In genomic region chrII:2747956-2748621, ce11 we compare ENCODE assay signal across 5 worm cellular contexts.
A peak's percentile ranks its signal among the peaks of the same experiment; 100 is the strongest.
TF ChIP-seq lines count a peak whose summit lies in the region.

No protein-coding gene starts in this region.

TF ChIP-seq in whole organism, L1 larva, 84 proteins besides CTCF, POLR2A, EP300 and RAD21 (continued from another document and continues in another):
- TF ChIP-seq pqm-1 (tag; optimal IDR thresholded peaks at IDR 0.05; lab: Kevin White, UChicago) (no peak), vab-15 (tag; optimal IDR thresholded peaks at IDR 0.05; lab: Kevin White, UChicago) (no peak), unc-130 (tag; optimal IDR thresholded peaks at IDR 0.05; lab: Kevin White, UChicago) (no peak), zag-1 (tag; optimal IDR thresholded peaks at IDR 0.05; lab: Kevin White, UChicago) (peak; percentile 57), ceh-90 (tag; optimal IDR thresholded peaks at IDR 0.05; lab: Kevin White, UChicago) (no peak), nhr-77 (tag; optimal IDR thresholded peaks at IDR 0.05; lab: Kevin White, UChicago) (no peak), unc-86 (tag; optimal IDR thresholded peaks at IDR 0.05; lab: Kevin White, UChicago) (peak; percentile 67), nhr-84 (tag; optimal IDR thresholded peaks at IDR 0.05; lab: Kevin White, UChicago) (no peak), skn-1 (tag; optimal IDR thresholded peaks at IDR 0.05; lab: Kevin White, UChicago) (peak; percentile 9), swsn-7 (tag; optimal IDR thresholded peaks at IDR 0.05; lab: Kevin White, UChicago) (peak; percentile 53), nhr-47 (tag; optimal IDR thresholded peaks at IDR 0.05; lab: Kevin White, UChicago) (peak; percentile 78), ceh-88 (GFP tag; IDR thresholded peaks at IDR 0.05; lab: Robert Waterston, UW) (no peak), irx-1 (tag; optimal IDR thresholded peaks at IDR 0.05; lab: Kevin White, UChicago) (no peak), sox-4 (tag; optimal IDR thresholded peaks at IDR 0.05; lab: Kevin White, UChicago) (peak; percentile 34), efl-3 (GFP tag; optimal IDR thresholded peaks at IDR 0.05; lab: Kevin White, UChicago) (no peak), C16A3.4 (tag; optimal IDR thresholded peaks at IDR 0.05; lab: Kevin White, UChicago) (no peak), C34B4.2 (tag; optimal IDR thresholded peaks at IDR 0.05; lab: Kevin White, UChicago) (no peak), unc-62 (GFP tag; optimal IDR thresholded peaks at IDR 0.05; lab: Kevin White, UChicago) (no peak), egl-27 (tag; optimal IDR thresholded peaks at IDR 0.05; lab: Kevin White, UChicago) (no peak), lir-3 (tag; optimal IDR thresholded peaks at IDR 0.05; lab: Kevin White, UChicago; ENCODE audit: poor library complexity) (no peak), alr-1 (tag; optimal IDR thresholded peaks at IDR 0.05; lab: Kevin White, UChicago; ENCODE audit: borderline replicate concordance) (no peak), nhr-12 (tag; optimal IDR thresholded peaks at IDR 0.05; lab: Kevin White, UChicago) (no peak), sup-37 (GFP tag; optimal IDR thresholded peaks at IDR 0.05; lab: Kevin White, UChicago) (peak; percentile 11), isw-1 (GFP tag; IDR thresholded peaks at IDR 0.05; lab: Robert Waterston, UW) (peak; percentile 53), pax-3 (tag; optimal IDR thresholded peaks at IDR 0.05; lab: Kevin White, UChicago) (no peak), sptf-1 (tag; optimal IDR thresholded peaks at IDR 0.05; lab: Kevin White, UChicago) (no peak), lin-13 (GFP tag; optimal IDR thresholded peaks at IDR 0.05; lab: Kevin White, UChicago) (peak; percentile 4)

TF ChIP-seq in whole organism, L2 larva, 48 proteins besides CTCF, POLR2A, EP300 and RAD21 (continued from another document):
- TF ChIP-seq alr-1 (tag; optimal IDR thresholded peaks at IDR 0.05; lab: Kevin White, UChicago) (no peak), C34F6.9 (tag; optimal IDR thresholded peaks at IDR 0.05; lab: Kevin White, UChicago) (peak; percentile 90), mab-5 (tag; optimal IDR thresholded peaks at IDR 0.05; lab: Kevin White, UChicago) (peak; percentile 29), lsy-2 (tag; optimal IDR thresholded peaks at IDR 0.05; lab: Kevin White, UChicago) (peak; percentile 22 to 68), unc-55 (GFP tag; optimal IDR thresholded peaks at IDR 0.05; lab: Kevin White, UChicago) (peak; percentile 87)
TF ChIP-seq in whole organism, L2 larva: peak in this region for 14.

TF ChIP-seq in whole organism, L3 larva, 47 proteins besides CTCF, POLR2A, EP300 and RAD21 (continued from another document):
- TF ChIP-seq ZK546.5 (tag; optimal IDR thresholded peaks at IDR 0.05; lab: Kevin White, UChicago): no peak
- peak; percentile 13 for TF ChIP-seq R02D3.7 (tag; optimal IDR thresholded peaks at IDR 0.05; lab: Kevin White, UChicago)
- peak; percentile 30 for TF ChIP-seq zag-1 (tag; optimal IDR thresholded peaks at IDR 0.05; lab: Kevin White, UChicago)
- TF ChIP-seq nhr-43 (tag; optimal IDR thresholded peaks at IDR 0.05; lab: Kevin White, UChicago; ENCODE audit: poor library complexity, severe bottlenecking): no peak
- TF ChIP-seq unc-39 (tag; optimal IDR thresholded peaks at IDR 0.05; lab: Kevin White, UChicago): no peak
- TF ChIP-seq lin-39 (tag; optimal IDR thresholded peaks at IDR 0.05; lab: Kevin White, UChicago): peak; percentile 71
- TF ChIP-seq nhr-77 (tag; optimal IDR thresholded peaks at IDR 0.05; lab: Kevin White, UChicago): no peak
- TF ChIP-seq mml-1 (tag; optimal IDR thresholded peaks at IDR 0.05; lab: Kevin White, UChicago): no peak
- no peak for TF ChIP-seq elt-2 (tag; optimal IDR thresholded peaks at IDR 0.05; lab: Kevin White, UChicago)
- peak; percentile 81 for TF ChIP-seq nfya-1 (tag; optimal IDR thresholded peaks at IDR 0.05; lab: Kevin White, UChicago; ENCODE audit: insufficient read depth)
- TF ChIP-seq nhr-25 (tag; optimal IDR thresholded peaks at IDR 0.05; lab: Kevin White, UChicago): no peak
- peak; percentile 76 for TF ChIP-seq hmg-11 (tag; optimal IDR thresholded peaks at IDR 0.05; lab: Kevin White, UChicago)
- peak; percentile 10 for TF ChIP-seq skn-1 (tag; optimal IDR thresholded peaks at IDR 0.05; lab: Kevin White, UChicago)
- no peak for TF ChIP-seq ceh-28 (tag; optimal IDR thresholded peaks at IDR 0.05; lab: Kevin White, UChicago)
- TF ChIP-seq mdl-1 (tag; optimal IDR thresholded peaks at IDR 0.05; lab: Kevin White, UChicago): no peak
- TF ChIP-seq egl-5 (tag; optimal IDR thresholded peaks at IDR 0.05; lab: Kevin White, UChicago): peak; percentile 15
- TF ChIP-seq tbx-2 (tag; optimal IDR thresholded peaks at IDR 0.05; lab: Kevin White, UChicago): peak; percentile 46
- TF ChIP-seq ztf-4 (tag; optimal IDR thresholded peaks at IDR 0.05; lab: Kevin White, UChicago): no peak
- peak; percentile 26 for TF ChIP-seq ceh-82 (tag; optimal IDR thresholded peaks at IDR 0.05; lab: Kevin White, UChicago)
- no peak for TF ChIP-seq jun-1 (tag; optimal IDR thresholded peaks at IDR 0.05; lab: Kevin White, UChicago)
- TF ChIP-seq pha-4 (tag; optimal IDR thresholded peaks at IDR 0.05; lab: Kevin White, UChicago): no peak
- no peak for TF ChIP-seq ceh-9 (tag; optimal IDR thresholded peaks at IDR 0.05; lab: Kevin White, UChicago)
- no peak for TF ChIP-seq daf-12 (tag; optimal IDR thresholded peaks at IDR 0.05; lab: Kevin White, UChicago)
- TF ChIP-seq fkh-2 (tag; optimal IDR thresholded peaks at IDR 0.05; lab: Kevin White, UChicago): no peak
- TF ChIP-seq unc-62 (GFP tag; optimal IDR thresholded peaks at IDR 0.05; lab: Kevin White, UChicago): peak; percentile 79
- no peak for TF ChIP-seq elt-1 (tag; optimal IDR thresholded peaks at IDR 0.05; lab: Kevin White, UChicago)
- no peak for TF ChIP-seq nhr-12 (tag; optimal IDR thresholded peaks at IDR 0.05; lab: Kevin White, UChicago)
- no peak for TF ChIP-seq ama-1 (optimal IDR thresholded peaks at IDR 0.05; lab: Kevin White, UChicago)
- TF ChIP-seq sea-2 (GFP tag; optimal IDR thresholded peaks at IDR 0.05; lab: Kevin White, UChicago): no peak
- no peak for TF ChIP-seq fos-1 (tag; optimal IDR thresholded peaks at IDR 0.05; lab: Kevin White, UChicago)
- TF ChIP-seq pqm-1 (tag; optimal IDR thresholded peaks at IDR 0.05; lab: Kevin White, UChicago): no peak
- TF ChIP-seq ceh-16 (tag; optimal IDR thresholded peaks at IDR 0.05; lab: Kevin White, UChicago): no peak

TF ChIP-seq in whole organism, L4 larva, 104 proteins besides CTCF, POLR2A, EP300 and RAD21 (continued from another document):
- TF ChIP-seq hif-1 (tag; optimal IDR thresholded peaks at IDR 0.05; lab: Kevin White, UChicago) (peak in 1 of 2 experiments; percentile 33), ctbp-1 (GFP tag; IDR thresholded peaks at IDR 0.05; lab: Robert Waterston, UW) (peak; percentile 60; the same call in 1 of the 2 replicates), fkh-10 (GFP tag; optimal IDR thresholded peaks at IDR 0.05; lab: Kevin White, UChicago) (peak; percentile 75), hlh-11 (tag; optimal IDR thresholded peaks at IDR 0.05; lab: Kevin White, UChicago) (peak; percentile 27), mdl-1 (tag; optimal IDR thresholded peaks at IDR 0.05; lab: Kevin White, UChicago) (peak in 1 of 2 experiments; percentile 14), F37D6.2 (tag; optimal IDR thresholded peaks at IDR 0.05; lab: Kevin White, UChicago) (peak; percentile 67)

TF ChIP-seq in whole organism, young adult, 124 proteins besides CTCF, POLR2A, EP300 and RAD21 (continued from another document):
- TF ChIP-seq K12H6.12 (tag; optimal IDR thresholded peaks at IDR 0.05; lab: Kevin White, UChicago) (peak; percentile 23), D2030.7 (GFP tag; IDR thresholded peaks at IDR 0.05; lab: Robert Waterston, UW) (no peak), lir-1 (GFP tag; conservative IDR thresholded peaks at IDR 0.05; lab: Robert Waterston, UW) (no peak), mcd-1 (GFP tag; IDR thresholded peaks at IDR 0.05; lab: Robert Waterston, UW) (0 out of 2 replicates have a peak, but pooled peaks have one; percentile 37), cebp-1 (GFP tag; IDR thresholded peaks at IDR 0.05; lab: Robert Waterston, UW) (no peak), cebp-1 (tag; optimal IDR thresholded peaks at IDR 0.05; lab: Kevin White, UChicago) (no peak), madf-8 (GFP tag; conservative IDR thresholded peaks at IDR 0.05; lab: Robert Waterston, UW) (no peak), nhr-80 (tag; optimal IDR thresholded peaks at IDR 0.05; lab: Kevin White, UChicago) (no peak), let-526 (GFP tag; IDR thresholded peaks at IDR 0.05; lab: Robert Waterston, UW) (no peak), lin-54 (GFP tag; optimal IDR thresholded peaks at IDR 0.05; lab: Kevin White, UChicago) (no peak)
